Fruit fly (Drosophila melanogaster) whole organism, embryonic: ENCODE measurements around the gene Ubi-p63E.

Experiments used
- BtbVII ChIP-seq: fragments of 200-800 bp; sonication (Bioruptor generic); optimal IDR thresholded peaks from 3 replicates; lab custom pipeline; 2017; ENCODE audit warnings: missing biosample characterization, mild to moderate bottlenecking, missing genetic modification characterization
- Bteb2 ChIP-seq: fragments of 200-800 bp; sonication (Bioruptor generic); optimal IDR thresholded peaks from 2 replicates; lab custom pipeline; 2016; ENCODE audit warnings: missing biosample characterization, missing genetic modification characterization
- CG10431 ChIP-seq: fragments of 200-800 bp; sonication (Bioruptor generic); optimal IDR thresholded peaks from 3 replicates; lab custom pipeline; 2018; ENCODE audit warnings: missing biosample characterization, mild to moderate bottlenecking, missing genetic modification characterization
- CG10543 ChIP-seq: fragments of 200-800 bp; sonication (Bioruptor generic); optimal IDR thresholded peaks from 3 replicates; lab custom pipeline; 2017; ENCODE audit warnings: missing biosample characterization, mild to moderate bottlenecking, missing genetic modification characterization, moderate library complexity
- CG10654 ChIP-seq: fragments of 200-800 bp; sonication (Bioruptor generic); optimal IDR thresholded peaks from 2 replicates; lab custom pipeline; 2016; ENCODE audit warnings: missing biosample characterization, missing genetic modification characterization
- CG1233 ChIP-seq: fragments of 200-800 bp; sonication (Bioruptor generic); optimal IDR thresholded peaks from 4 replicates; lab custom pipeline; 2018; ENCODE audit warnings: missing biosample characterization, mild to moderate bottlenecking, missing genetic modification characterization
- CG13296 ChIP-seq: fragments of 200-800 bp; sonication (Bioruptor generic); optimal IDR thresholded peaks from 3 replicates; lab custom pipeline; 2018; ENCODE audit warnings: missing biosample characterization, mild to moderate bottlenecking, missing genetic modification characterization
- CG15601 ChIP-seq: fragments of 200-800 bp; sonication (Bioruptor generic); optimal IDR thresholded peaks from 3 replicates; lab custom pipeline; 2019; ENCODE audit warnings: missing biosample characterization, mild to moderate bottlenecking, missing genetic modification characterization, moderate library complexity
- CG1647 ChIP-seq: fragments of 200-800 bp; sonication (Bioruptor generic); optimal IDR thresholded peaks from 3 replicates; lab custom pipeline; 2016; ENCODE audit warnings: missing biosample characterization, missing genetic modification characterization
- CG17328 ChIP-seq: fragments of 200-800 bp; sonication (Bioruptor generic); IDR thresholded peaks from 2 replicates; pipeline ENCODE4 v1.3.6; 2022; ENCODE audit warnings: missing biosample characterization, missing genetic modification characterization
- CG18476 ChIP-seq: fragments of 200-800 bp; sonication (Bioruptor generic); optimal IDR thresholded peaks from 2 replicates; lab custom pipeline; 2016; ENCODE audit warnings: missing biosample characterization, mild to moderate bottlenecking, missing genetic modification characterization
- CG2116 ChIP-seq: fragments of 200-800 bp; sonication (Bioruptor generic); optimal IDR thresholded peaks from 3 replicates; lab custom pipeline; 2018; ENCODE audit warnings: missing biosample characterization, mild to moderate bottlenecking, missing genetic modification characterization
- CG3065 ChIP-seq: fragments of 200-800 bp; sonication (Bioruptor generic); optimal IDR thresholded peaks from 2 replicates; lab custom pipeline; 2016; ENCODE audit warnings: missing biosample characterization, missing genetic modification characterization
- CG3163 ChIP-seq: fragments of 200-800 bp; sonication (Bioruptor generic); optimal IDR thresholded peaks from 3 replicates; lab custom pipeline; 2016; ENCODE audit warnings: missing biosample characterization, missing genetic modification characterization
- CG3281 ChIP-seq: fragments of 200-800 bp; sonication (Bioruptor generic); optimal IDR thresholded peaks from 3 replicates; lab custom pipeline; 2017; ENCODE audit warnings: missing biosample characterization, mild to moderate bottlenecking, missing genetic modification characterization
- CG4404 ChIP-seq: fragments of 200-800 bp; sonication (Bioruptor generic); IDR thresholded peaks from 2 replicates; pipeline ENCODE4 v1.3.6; 2022; ENCODE audit warnings: missing biosample characterization, missing genetic modification characterization
- CG6689 ChIP-seq: fragments of 200-800 bp; sonication (Bioruptor generic); IDR thresholded peaks from 2 replicates; pipeline ENCODE4 v1.3.6; 2022; ENCODE audit warnings: missing biosample characterization, missing genetic modification characterization
- CG6854 ChIP-seq: fragments of 200-800 bp; sonication (Bioruptor generic); optimal IDR thresholded peaks from 3 replicates; lab custom pipeline; 2017; ENCODE audit warnings: missing biosample characterization, mild to moderate bottlenecking, missing genetic modification characterization
- CG7745 ChIP-seq: fragments of 200-800 bp; sonication (Bioruptor generic); optimal IDR thresholded peaks from 2 replicates; lab custom pipeline; 2018; ENCODE audit warnings: missing biosample characterization, mild to moderate bottlenecking, missing genetic modification characterization, moderate library complexity
- CG8290 ChIP-seq, 3 experiments: fragments of 200-800 bp; sonication (Bioruptor generic); optimal IDR thresholded peaks; 2 replicates each; lab custom pipeline; 2016 to 2019; ENCODE audit warnings: missing biosample characterization in 3 of 3, missing genetic modification characterization in 3 of 3, mild to moderate bottlenecking in 2 of 3, moderate library complexity in 1 of 3
- CG8924 ChIP-seq: fragments of 200-800 bp; optimal IDR thresholded peaks from 3 replicates; lab custom pipeline; 2019; ENCODE audit warnings: missing biosample characterization, mild to moderate bottlenecking, missing genetic modification characterization, moderate library complexity
- D19A ChIP-seq: fragments of 200-800 bp; optimal IDR thresholded peaks from 3 replicates; lab custom pipeline; 2019; ENCODE audit warnings: missing biosample characterization, mild to moderate bottlenecking, missing genetic modification characterization, moderate library complexity
- Eip74EF ChIP-seq, 2 experiments: fragments of 200-800 bp in 1 of 2; fragments of >200 bp in 1 of 2; sonication (Bioruptor generic) in 1 of 2; optimal IDR thresholded peaks; 2 replicates each; lab custom pipeline; 2017 to 2019; ENCODE audit warnings: missing biosample characterization in 2 of 2, missing genetic modification characterization in 2 of 2, mild to moderate bottlenecking in 1 of 2, moderate library complexity in 1 of 2
- Ets65A ChIP-seq: fragments of 200-800 bp; sonication (Bioruptor generic); peaks from one replicate; lab custom pipeline; 2016; ENCODE audit warnings: missing biosample characterization, missing genetic modification characterization
- H2.0 ChIP-seq: fragments of 200-800 bp; sonication (Bioruptor generic); IDR thresholded peaks from 2 replicates; pipeline ENCODE4 v1.3.6; 2022; ENCODE audit warnings: missing biosample characterization, missing genetic modification characterization
- HLHmδ ChIP-seq: fragments of 200-800 bp; sonication (Bioruptor generic); optimal IDR thresholded peaks from 2 replicates; lab custom pipeline; 2018; ENCODE audit warnings: missing biosample characterization, mild to moderate bottlenecking, missing genetic modification characterization, moderate library complexity
- Hey ChIP-seq: fragments of 200-800 bp; sonication (Bioruptor generic); optimal IDR thresholded peaks from 3 replicates; lab custom pipeline; 2018; ENCODE audit warnings: missing biosample characterization, mild to moderate bottlenecking, missing genetic modification characterization
- Hr3 ChIP-seq: fragments of 200-800 bp; sonication (Bioruptor generic); optimal IDR thresholded peaks from 3 replicates; lab custom pipeline; 2016; ENCODE audit warnings: missing biosample characterization, missing genetic modification characterization
- Mrtf ChIP-seq: fragments of 200-800 bp; sonication (Bioruptor generic); IDR thresholded peaks from 3 replicates; pipeline ENCODE4 v1.3.6; 2022; ENCODE audit warnings: missing biosample characterization, missing genetic modification characterization
- NFAT ChIP-seq: fragments of 200-800 bp; sonication (Bioruptor generic); IDR thresholded peaks from 2 replicates; pipeline ENCODE4 v1.3.6; 2022; ENCODE audit warnings: missing biosample characterization, missing genetic modification characterization
- Nf-YA ChIP-seq: fragments of 200-800 bp; sonication (Bioruptor generic); IDR thresholded peaks from 2 replicates; pipeline ENCODE4 v1.3.6; 2022; ENCODE audit warnings: missing biosample characterization, missing genetic modification characterization
- Oaz ChIP-seq: fragments of 200-800 bp; sonication (Bioruptor generic); IDR thresholded peaks from 2 replicates; pipeline ENCODE4 v1.3.6; 2022; ENCODE audit warnings: missing biosample characterization, missing genetic modification characterization
- Rx ChIP-seq: fragments of 200-800 bp; sonication (Bioruptor generic); IDR thresholded peaks from 2 replicates; pipeline ENCODE4 v1.3.6; 2022; ENCODE audit warnings: missing biosample characterization, missing genetic modification characterization
- Scr ChIP-seq: fragments of 200-800 bp; sonication (Bioruptor generic); IDR thresholded peaks from 2 replicates; pipeline ENCODE4 v1.3.6; 2022; ENCODE audit warnings: missing biosample characterization, missing genetic modification characterization; ENCODE audit not compliant: partially characterized antibody
- Spps ChIP-seq: fragments of 200-800 bp; sonication (Bioruptor generic); optimal IDR thresholded peaks from 2 replicates; lab custom pipeline; 2018; ENCODE audit warnings: missing biosample characterization, mild to moderate bottlenecking, missing genetic modification characterization
- Taf1 ChIP-seq: fragments of 200-800 bp; sonication (Bioruptor generic); IDR thresholded peaks from 2 replicates; pipeline ENCODE4 v1.3.6; 2022; ENCODE audit warnings: missing biosample characterization, missing genetic modification characterization
- ac ChIP-seq: fragments of 200-800 bp; sonication (Bioruptor generic); optimal IDR thresholded peaks from 3 replicates; lab custom pipeline; 2017; ENCODE audit warnings: missing biosample characterization, mild to moderate bottlenecking, missing genetic modification characterization
- ash1 ChIP-seq: fragments of 200-800 bp; sonication (Bioruptor generic); optimal IDR thresholded peaks from 2 replicates; lab custom pipeline; 2018; ENCODE audit warnings: missing biosample characterization, mild to moderate bottlenecking, missing genetic modification characterization
- bcd ChIP-seq: fragments of 200-800 bp; sonication (Bioruptor generic); optimal IDR thresholded peaks from 2 replicates; lab custom pipeline; 2017; ENCODE audit warnings: missing biosample characterization, mild to moderate bottlenecking, missing genetic modification characterization
- chn ChIP-seq: fragments of 200-800 bp; sonication (Bioruptor generic); optimal IDR thresholded peaks from 2 replicates; lab custom pipeline; 2016; ENCODE audit warnings: missing biosample characterization, missing genetic modification characterization
- cwo ChIP-seq: fragments of 200-800 bp; sonication (Bioruptor generic); optimal IDR thresholded peaks from 3 replicates; lab custom pipeline; 2017; ENCODE audit warnings: missing biosample characterization, missing genetic modification characterization, mild to moderate bottlenecking, moderate library complexity, missing genetic modification reagents
- gcm ChIP-seq: fragments of 200-800 bp; sonication (Bioruptor generic); optimal IDR thresholded peaks from 2 replicates; lab custom pipeline; 2019; ENCODE audit warnings: missing biosample characterization, mild to moderate bottlenecking, missing genetic modification characterization, moderate library complexity
- ham ChIP-seq: fragments of 200-800 bp; sonication (Bioruptor generic); IDR thresholded peaks from 2 replicates; pipeline ENCODE4 v1.3.6; 2022; ENCODE audit warnings: missing biosample characterization, missing genetic modification characterization
- klu ChIP-seq: fragments of 200-800 bp; sonication (Bioruptor generic); IDR thresholded peaks from 2 replicates; pipeline ENCODE4 v1.3.6; 2022; ENCODE audit warnings: missing biosample characterization, missing genetic modification characterization
- salm ChIP-seq: fragments of 200-800 bp; sonication (Bioruptor generic); optimal IDR thresholded peaks from 2 replicates; lab custom pipeline; 2018; ENCODE audit warnings: missing biosample characterization, mild to moderate bottlenecking, missing genetic modification characterization
- sd ChIP-seq: fragments of 200-800 bp; sonication (Bioruptor generic); optimal IDR thresholded peaks from 3 replicates; lab custom pipeline; 2018; ENCODE audit warnings: missing biosample characterization, mild to moderate bottlenecking, missing genetic modification characterization, moderate library complexity
- sens ChIP-seq: fragments of 200-800 bp; sonication (Bioruptor generic); peaks from one replicate; lab custom pipeline; 2016; ENCODE audit warnings: missing biosample characterization, missing genetic modification characterization
- tio ChIP-seq: fragments of 200-800 bp; sonication (Bioruptor generic); optimal IDR thresholded peaks from 2 replicates; lab custom pipeline; 2017; ENCODE audit warnings: missing biosample characterization, missing genetic modification characterization, inconsistent platforms
- vnd ChIP-seq: fragments of 200-800 bp; sonication (Bioruptor generic); IDR thresholded peaks from 3 replicates; pipeline ENCODE4 v1.3.6; 2022; ENCODE audit warnings: missing biosample characterization, missing genetic modification characterization; ENCODE audit not compliant: partially characterized antibody

Ubi-p63E gene

DNA sequence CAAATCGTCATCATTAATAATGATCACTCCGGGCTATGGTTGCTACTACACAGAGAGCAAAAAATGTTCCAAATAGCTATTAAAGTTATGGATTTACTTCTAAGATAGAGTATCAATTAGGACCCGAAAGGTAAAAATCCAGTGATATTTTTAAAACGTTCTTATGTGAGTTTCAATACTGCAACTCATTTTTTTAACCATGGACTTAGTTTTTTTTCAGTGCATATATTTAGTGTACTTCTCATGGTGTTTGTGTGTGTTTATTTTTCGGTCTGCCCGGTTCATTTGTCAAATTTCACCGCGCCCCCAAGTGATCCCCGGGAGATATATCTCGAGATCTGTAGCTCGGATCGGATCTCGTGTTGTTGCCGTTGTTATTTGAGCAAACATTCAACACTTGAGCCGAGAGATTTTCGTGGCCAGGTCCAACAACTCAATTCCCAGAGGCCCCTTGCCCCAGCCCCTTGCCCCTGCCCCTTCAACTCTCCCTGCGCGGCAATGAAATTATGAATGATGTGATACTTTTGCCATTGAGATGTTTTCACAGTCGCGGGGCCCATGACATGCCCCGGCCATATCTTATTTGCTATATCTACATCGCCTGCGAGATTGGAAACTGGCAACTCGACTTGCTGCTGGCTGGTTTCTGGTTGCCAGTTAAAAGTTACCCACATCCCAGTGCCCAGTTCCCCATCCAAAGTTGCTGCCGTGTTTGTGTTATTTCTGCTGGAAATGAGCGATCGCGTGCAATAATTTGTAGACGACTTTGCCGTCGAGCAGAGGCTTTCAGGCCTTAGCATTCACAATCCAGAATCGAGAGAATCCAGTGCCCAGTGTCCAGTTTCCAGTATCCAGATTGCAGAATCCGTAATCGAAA, 40.2 kb downstream of the Ubi-p63E start (continued):
- TF ChIP-seq CG2116 (no peak), Mrtf (no peak), Hr3 (GFP tag; lab: Kevin White, UChicago) (peak; percentile 67), Spps (tag; lab: Kevin White, UChicago) (peak; percentile 1), CG8924 (tag; lab: Kevin White, UChicago) (peak; percentile 83), sens (GFP tag; lab: Kevin White, UChicago) (peak; percentile 95), tio (peak; percentile 74), CG7745 (peak; percentile 57), bcd (GFP tag; lab: Kevin White, UChicago) (peak; percentile 27), CG1647 (peak; percentile 36), Eip74EF (GFP tag; optimal IDR thresholded peaks at IDR 0.05; lab: Kevin White, UChicago) (peak in 1 of 2 experiments; percentile 49), CG8290 (GFP tag; optimal IDR thresholded peaks at IDR 0.05; lab: Kevin White, UChicago) (peak; percentile 5), CG8290 (tag; optimal IDR thresholded peaks at IDR 0.05; lab: Kevin White, UChicago) (peak in 1 of 2 experiments; percentile 30), CG10431 (no peak), CG4404 (GFP tag; lab: Robert Waterston, UW) (peak; percentile 35; the same call in 1 of the 2 replicates), CG10543 (no peak), CG6689 (GFP tag; lab: Robert Waterston, UW) (peak; percentile 48), klu (no peak), vnd (no peak), CG10654 (peak; percentile 78), CG17328 (GFP tag; lab: Robert Waterston, UW) (peak; percentile 83; the same call in 1 of the 2 replicates), ham (GFP tag; lab: Robert Waterston, UW) (no peak), Oaz (GFP tag; lab: Robert Waterston, UW) (no peak), HLHmδ (GFP tag; lab: Kevin White, UChicago) (no peak), CG6854 (no peak), CG1233 (peak; percentile 9), Hey (tag; lab: Kevin White, UChicago) (no peak), salm (tag; lab: Kevin White, UChicago) (peak; percentile 9), gcm (GFP tag; lab: Kevin White, UChicago) (peak; percentile 61), CG13296 (GFP tag; lab: Kevin White, UChicago) (no peak), sd (tag; lab: Kevin White, UChicago) (peak; percentile 4), CG15601 (tag; lab: Kevin White, UChicago) (peak; percentile 74), CG3281 (GFP tag; lab: Kevin White, UChicago) (no peak), CG3065 (GFP tag; lab: Kevin White, UChicago) (peak; percentile 32), NFAT (no peak), chn (GFP tag; lab: Kevin White, UChicago) (peak; percentile 75), CG3163 (no peak), Scr (GFP tag; lab: Robert Waterston, UW) (no peak), ash1 (GFP tag; lab: Kevin White, UChicago) (no peak), Nf-YA (no peak), cwo (GFP tag; lab: Kevin White, UChicago) (no peak), ac (GFP tag; lab: Kevin White, UChicago) (no peak), Rx (GFP tag; lab: Robert Waterston, UW) (no peak), BtbVII (GFP tag; lab: Kevin White, UChicago) (no peak), CG18476 (peak; percentile 56), D19A (tag; lab: Kevin White, UChicago) (peak; percentile 87), Bteb2 (peak; percentile 4), H2.0 (GFP tag; lab: Robert Waterston, UW) (peak; percentile 41; the same call in 1 of the 2 replicates), Ets65A (GFP tag; lab: Kevin White, UChicago) (peak; percentile 93), Taf1 (no peak)
